Fruit fly (Drosophila melanogaster) whole organism, embryonic: ENCODE results near the gene CG10089.
A peak's percentile ranks its signal among the peaks of the same experiment; 100 is the strongest.

Source experiments
- Atf3 ChIP-seq: fragments of 200-800 bp; sonication (Bioruptor generic); optimal IDR thresholded peaks from 3 replicates; lab custom pipeline; 2016; ENCODE audit warnings: missing biosample characterization, missing genetic modification characterization
- Bgb ChIP-seq: fragments of 200-800 bp; sonication (Bioruptor generic); IDR thresholded peaks from 2 replicates; pipeline ENCODE4 v1.3.6; 2022; ENCODE audit warnings: missing biosample characterization, missing genetic modification characterization; ENCODE audit not compliant: partially characterized antibody
- CG10462 ChIP-seq: fragments of 200-800 bp; sonication (Bioruptor generic); optimal IDR thresholded peaks from 2 replicates; lab custom pipeline; 2016; ENCODE audit warnings: missing biosample characterization, missing genetic modification characterization
- CG13287 ChIP-seq: fragments of 200-800 bp; sonication (Bioruptor generic); IDR thresholded peaks from 2 replicates; pipeline ENCODE4 v1.3.6; 2022; ENCODE audit warnings: missing biosample characterization, missing genetic modification characterization; ENCODE audit not compliant: partially characterized antibody
- CG15011 ChIP-seq: fragments of 200-800 bp; sonication (Bioruptor generic); optimal IDR thresholded peaks from 3 replicates; lab custom pipeline; 2018; ENCODE audit warnings: missing biosample characterization, mild to moderate bottlenecking, missing genetic modification characterization
- CG15269 ChIP-seq: fragments of 200-800 bp; sonication (Bioruptor generic); optimal IDR thresholded peaks from 2 replicates; lab custom pipeline; 2018; ENCODE audit warnings: missing biosample characterization, mild to moderate bottlenecking, missing genetic modification characterization, moderate library complexity
- CG1529 ChIP-seq: fragments of 200-800 bp; sonication (Bioruptor generic); optimal IDR thresholded peaks from 3 replicates; lab custom pipeline; 2018; ENCODE audit warnings: missing biosample characterization, missing genetic modification characterization
- CG17359 ChIP-seq: fragments of 200-800 bp; sonication (Bioruptor generic); optimal IDR thresholded peaks from 3 replicates; lab custom pipeline; 2018; ENCODE audit warnings: missing biosample characterization, mild to moderate bottlenecking, missing genetic modification characterization, moderate library complexity
- CG1832 ChIP-seq: fragments of 200-800 bp; sonication (Bioruptor generic); optimal IDR thresholded peaks from 2 replicates; lab custom pipeline; 2017; ENCODE audit warnings: missing biosample characterization, mild to moderate bottlenecking, missing genetic modification characterization, inconsistent platforms
- CG18476 ChIP-seq: fragments of 200-800 bp; sonication (Bioruptor generic); optimal IDR thresholded peaks from 2 replicates; lab custom pipeline; 2016; ENCODE audit warnings: missing biosample characterization, mild to moderate bottlenecking, missing genetic modification characterization
- CG2199 ChIP-seq: fragments of 200-800 bp; sonication (Bioruptor generic); IDR thresholded peaks from 3 replicates; pipeline ENCODE4 v1.3.6; 2022; ENCODE audit warnings: missing biosample characterization, missing genetic modification characterization
- CG30431 ChIP-seq: fragments of 200-800 bp; sonication (Bioruptor generic); optimal IDR thresholded peaks from 2 replicates; lab custom pipeline; 2017; ENCODE audit warnings: missing biosample characterization, missing genetic modification characterization
- CG33213 ChIP-seq: fragments of 200-800 bp; sonication (Bioruptor generic); optimal IDR thresholded peaks from 3 replicates; lab custom pipeline; 2016; ENCODE audit warnings: missing biosample characterization, missing genetic modification characterization
- CG42726 ChIP-seq: fragments of 200-800 bp; sonication (Bioruptor generic); IDR thresholded peaks from 2 replicates; pipeline ENCODE4 v1.3.6; 2022; ENCODE audit warnings: missing biosample characterization, missing genetic modification characterization; ENCODE audit not compliant: partially characterized antibody
- CG4328 ChIP-seq: fragments of 200-800 bp; sonication (Bioruptor generic); optimal IDR thresholded peaks from 3 replicates; lab custom pipeline; 2017; ENCODE audit warnings: missing biosample characterization, missing genetic modification reagents, missing genetic modification characterization
- CG6272 ChIP-seq: fragments of 200-800 bp; sonication (Bioruptor generic); IDR thresholded peaks from 2 replicates; pipeline ENCODE4 v1.3.6; 2022; ENCODE audit warnings: missing biosample characterization, missing genetic modification characterization
- CG6791 ChIP-seq: fragments of 200-800 bp; sonication (Bioruptor generic); IDR thresholded peaks from 3 replicates; pipeline ENCODE4 v1.3.6; 2022; ENCODE audit warnings: missing biosample characterization, missing genetic modification characterization; ENCODE audit not compliant: partially characterized antibody
- CG6854 ChIP-seq: fragments of 200-800 bp; sonication (Bioruptor generic); optimal IDR thresholded peaks from 3 replicates; lab custom pipeline; 2017; ENCODE audit warnings: missing biosample characterization, mild to moderate bottlenecking, missing genetic modification characterization
- CG7928 ChIP-seq: fragments of 200-800 bp; sonication (Bioruptor generic); optimal IDR thresholded peaks from 2 replicates; lab custom pipeline; 2017; ENCODE audit warnings: missing biosample characterization, mild to moderate bottlenecking, missing genetic modification characterization
- CG8281 ChIP-seq: fragments of 200-800 bp; sonication (Bioruptor generic); optimal IDR thresholded peaks from 2 replicates; lab custom pipeline; 2018; ENCODE audit warnings: missing biosample characterization, mild to moderate bottlenecking, missing genetic modification characterization, moderate library complexity
- CG8924 ChIP-seq: fragments of 200-800 bp; optimal IDR thresholded peaks from 3 replicates; lab custom pipeline; 2019; ENCODE audit warnings: missing biosample characterization, mild to moderate bottlenecking, missing genetic modification characterization, moderate library complexity
- Deaf1 ChIP-seq: fragments of 200-800 bp; optimal IDR thresholded peaks from 3 replicates; lab custom pipeline; 2019; ENCODE audit warnings: missing biosample characterization, mild to moderate bottlenecking, missing genetic modification characterization, moderate library complexity
- Dp ChIP-seq: fragments of 200-800 bp; sonication (Bioruptor generic); optimal IDR thresholded peaks from 2 replicates; lab custom pipeline; 2018; ENCODE audit warnings: missing biosample characterization, mild to moderate bottlenecking, missing genetic modification characterization, moderate library complexity
- Drgx ChIP-seq: fragments of 200-800 bp; sonication (Bioruptor generic); IDR thresholded peaks from 2 replicates; pipeline ENCODE4 v1.3.6; 2022; ENCODE audit warnings: missing biosample characterization, missing genetic modification characterization
- E2f2 ChIP-seq: fragments of 200-800 bp; sonication (Bioruptor generic); IDR thresholded peaks from 2 replicates; pipeline ENCODE4 v1.3.6; 2022; ENCODE audit warnings: missing biosample characterization, missing genetic modification characterization
- Hand ChIP-seq: fragments of 200-800 bp; sonication (Bioruptor generic); optimal IDR thresholded peaks from 2 replicates; lab custom pipeline; 2017; ENCODE audit warnings: mild to moderate bottlenecking, missing biosample characterization, missing genetic modification reagents, missing genetic modification characterization
- Hmr ChIP-seq: fragments of 200-800 bp; sonication (Bioruptor generic); optimal IDR thresholded peaks from 3 replicates; lab custom pipeline; 2017; ENCODE audit warnings: mild to moderate bottlenecking, missing biosample characterization, missing genetic modification reagents, missing genetic modification characterization
- Hr3 ChIP-seq: fragments of 200-800 bp; sonication (Bioruptor generic); optimal IDR thresholded peaks from 3 replicates; lab custom pipeline; 2016; ENCODE audit warnings: missing biosample characterization, missing genetic modification characterization
- Hr78 ChIP-seq, 2 experiments: fragments of 200-800 bp in 1 of 2; fragments of >200 bp in 1 of 2; sonication (Bioruptor generic) in 1 of 2; optimal IDR thresholded peaks; 2 replicates each; lab custom pipeline; 2017 to 2019; ENCODE audit warnings: missing biosample characterization in 2 of 2, missing genetic modification characterization in 2 of 2, mild to moderate bottlenecking in 1 of 2, moderate library complexity in 1 of 2
- Max ChIP-seq: fragments of 200-800 bp; sonication (Bioruptor generic); optimal IDR thresholded peaks from 2 replicates; lab custom pipeline; 2016; ENCODE audit warnings: missing biosample characterization, mild to moderate bottlenecking, missing genetic modification characterization
- NFAT ChIP-seq: fragments of 200-800 bp; sonication (Bioruptor generic); IDR thresholded peaks from 2 replicates; pipeline ENCODE4 v1.3.6; 2022; ENCODE audit warnings: missing biosample characterization, missing genetic modification characterization
- Side ChIP-seq: fragments of 200-800 bp; sonication (Bioruptor generic); optimal IDR thresholded peaks from 2 replicates; lab custom pipeline; 2016; ENCODE audit warnings: missing biosample characterization, missing genetic modification characterization
- abd-A ChIP-seq: fragments of 200-800 bp; sonication (Bioruptor generic); optimal IDR thresholded peaks from 3 replicates; lab custom pipeline; 2019; ENCODE audit warnings: missing biosample characterization, mild to moderate bottlenecking, missing genetic modification characterization, moderate library complexity
- ash1 ChIP-seq: fragments of 200-800 bp; sonication (Bioruptor generic); optimal IDR thresholded peaks from 2 replicates; lab custom pipeline; 2018; ENCODE audit warnings: missing biosample characterization, mild to moderate bottlenecking, missing genetic modification characterization
- chm ChIP-seq: fragments of 200-800 bp; sonication (Bioruptor generic); IDR thresholded peaks from 2 replicates; pipeline ENCODE4 v1.3.6; 2022; ENCODE audit warnings: missing biosample characterization, missing genetic modification characterization
- ci ChIP-seq: fragments of 200-800 bp; sonication (Bioruptor generic); IDR thresholded peaks from 3 replicates; pipeline ENCODE4 v1.3.6; 2022; ENCODE audit warnings: missing biosample characterization, missing genetic modification characterization
- da ChIP-seq: fragments of 200-800 bp; sonication (Bioruptor generic); optimal IDR thresholded peaks from 2 replicates; lab custom pipeline; 2016; ENCODE audit warnings: missing biosample characterization, missing genetic modification characterization
- esg ChIP-seq: fragments of 200-800 bp; sonication (Bioruptor generic); conservative IDR thresholded peaks from 2 replicates; pipeline ENCODE4 v1.3.6; 2022; ENCODE audit warnings: missing biosample characterization, missing genetic modification characterization
- gcm ChIP-seq: fragments of 200-800 bp; sonication (Bioruptor generic); optimal IDR thresholded peaks from 2 replicates; lab custom pipeline; 2019; ENCODE audit warnings: missing biosample characterization, mild to moderate bottlenecking, missing genetic modification characterization, moderate library complexity
- hth ChIP-seq: fragments of >200 bp; optimal IDR thresholded peaks from 2 replicates; lab custom pipeline; 2017; ENCODE audit warnings: inconsistent platforms
- kni ChIP-seq: fragments of 200-800 bp; sonication (Bioruptor generic); optimal IDR thresholded peaks from 3 replicates; lab custom pipeline; 2017; ENCODE audit warnings: mild to moderate bottlenecking, missing biosample characterization, missing genetic modification reagents, missing genetic modification characterization
- lbe ChIP-seq: fragments of 200-800 bp; sonication (Bioruptor generic); optimal IDR thresholded peaks from 2 replicates; lab custom pipeline; 2016; ENCODE audit warnings: missing biosample characterization, mild to moderate bottlenecking, missing genetic modification characterization
- mam ChIP-seq: fragments of 200-800 bp; sonication (Bioruptor generic); optimal IDR thresholded peaks from 3 replicates; lab custom pipeline; 2016; ENCODE audit warnings: missing biosample characterization, missing genetic modification characterization
- mld ChIP-seq: fragments of 200-800 bp; sonication (Bioruptor generic); IDR thresholded peaks from 3 replicates; pipeline ENCODE4 v1.3.6; 2022; ENCODE audit warnings: missing biosample characterization, missing genetic modification characterization; ENCODE audit not compliant: partially characterized antibody
- nau ChIP-seq: fragments of 200-800 bp; sonication (Bioruptor generic); optimal IDR thresholded peaks from 3 replicates; lab custom pipeline; 2017; ENCODE audit warnings: missing biosample characterization, mild to moderate bottlenecking, missing genetic modification characterization, missing genetic modification reagents
- pfk ChIP-seq: fragments of 200-800 bp; sonication (Bioruptor generic); optimal IDR thresholded peaks from 2 replicates; lab custom pipeline; 2018; ENCODE audit warnings: missing biosample characterization, mild to moderate bottlenecking, missing genetic modification characterization, moderate library complexity
- so ChIP-seq: fragments of 200-800 bp; sonication (Bioruptor generic); IDR thresholded peaks from 3 replicates; pipeline ENCODE4 v1.3.6; 2022; ENCODE audit warnings: missing biosample characterization, missing genetic modification characterization
- sug ChIP-seq: fragments of 200-800 bp; optimal IDR thresholded peaks from 2 replicates; lab custom pipeline; 2019; ENCODE audit warnings: missing biosample characterization, mild to moderate bottlenecking, missing genetic modification characterization, moderate library complexity
- vnd ChIP-seq: fragments of 200-800 bp; sonication (Bioruptor generic); IDR thresholded peaks from 3 replicates; pipeline ENCODE4 v1.3.6; 2022; ENCODE audit warnings: missing biosample characterization, missing genetic modification characterization; ENCODE audit not compliant: partially characterized antibody
- wor ChIP-seq: fragments of 200-800 bp; sonication (Bioruptor generic); IDR thresholded peaks from 2 replicates; pipeline ENCODE4 v1.3.6; 2022; ENCODE audit warnings: missing biosample characterization, missing genetic modification characterization
- yki ChIP-seq: fragments of >200 bp; optimal IDR thresholded peaks from 3 replicates; lab custom pipeline; 2018

Gene CG10089

DNA sequence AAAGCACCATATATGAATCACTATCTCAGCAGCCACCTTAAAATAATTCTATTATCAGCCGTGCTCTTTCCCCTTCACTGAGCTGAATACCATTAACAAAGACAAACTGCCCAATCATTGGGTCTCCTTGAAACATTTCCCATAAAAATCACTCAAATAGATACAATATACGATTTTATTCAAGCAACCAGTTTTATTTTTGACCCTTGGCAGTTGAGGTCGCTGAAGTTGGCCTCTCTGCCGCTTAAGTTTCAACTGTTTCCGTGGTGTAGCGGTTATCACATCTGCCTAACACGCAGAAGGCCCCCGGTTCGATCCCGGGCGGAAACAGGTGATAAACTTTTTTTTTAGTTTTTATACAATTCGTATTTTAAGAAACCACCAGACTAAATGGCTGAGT is 41.8 kb downstream of the CG10089 start (continued):
- TF ChIP-seq Drgx (GFP tag; lab: Robert Waterston, UW) (no peak), pfk (GFP tag; lab: Kevin White, UChicago) (no peak), CG15011 (no peak), chm (GFP tag; lab: Robert Waterston, UW) (no peak), Hr3 (GFP tag; lab: Kevin White, UChicago) (no peak), da (no peak), Hand (GFP tag; lab: Kevin White, UChicago) (no peak), Hmr (GFP tag; lab: Kevin White, UChicago) (no peak), CG30431 (GFP tag; lab: Kevin White, UChicago) (no peak), yki (lab: Kevin White, UChicago) (no peak), Max (GFP tag; lab: Kevin White, UChicago) (no peak), esg (GFP tag; lab: Robert Waterston, UW) (no peak), hth (lab: Kevin White, UChicago) (no peak), Deaf1 (tag; lab: Kevin White, UChicago) (no peak), CG15269 (tag; lab: Kevin White, UChicago) (no peak), gcm (peak; percentile 8), CG42726 (GFP tag; lab: Robert Waterston, UW) (peak; percentile 66), CG10462 (no peak), nau (no peak), vnd (GFP tag; lab: Robert Waterston, UW) (peak; percentile 25; the same call in 1 of the 3 replicates), Atf3 (GFP tag; lab: Kevin White, UChicago) (no peak), Side (GFP tag; lab: Kevin White, UChicago) (no peak), CG4328 (GFP tag; lab: Kevin White, UChicago) (no peak), CG8924 (tag; lab: Kevin White, UChicago) (no peak), kni (no peak), CG2199 (GFP tag; lab: Robert Waterston, UW) (0 out of 3 replicates have a peak, but pooled peaks have one; percentile 10), ash1 (no peak), CG33213 (GFP tag; lab: Kevin White, UChicago) (no peak), CG6854 (GFP tag; lab: Kevin White, UChicago) (no peak), CG8281 (tag; lab: Kevin White, UChicago) (no peak), NFAT (GFP tag; lab: Robert Waterston, UW) (no peak), abd-A (tag; lab: Kevin White, UChicago) (peak; percentile 79), CG13287 (GFP tag; lab: Robert Waterston, UW) (no peak), CG1529 (GFP tag; lab: Kevin White, UChicago) (no peak), CG1832 (GFP tag; lab: Kevin White, UChicago) (no peak), CG18476 (GFP tag; lab: Kevin White, UChicago) (no peak), wor (GFP tag; lab: Robert Waterston, UW) (no peak), lbe (GFP tag; lab: Kevin White, UChicago) (no peak), CG17359 (tag; lab: Kevin White, UChicago) (no peak), Bgb (GFP tag; lab: Robert Waterston, UW) (peak; percentile 75), CG6272 (GFP tag; lab: Robert Waterston, UW) (no peak), E2f2 (GFP tag; lab: Robert Waterston, UW) (no peak), Hr78 (GFP tag; optimal IDR thresholded peaks at IDR 0.05; lab: Kevin White, UChicago) (peak in 1 of 2 experiments; percentile 45), mld (peak; percentile 68; the same call in 2 of the 3 replicates), Dp (GFP tag; lab: Kevin White, UChicago) (no peak), CG6791 (GFP tag; lab: Robert Waterston, UW) (peak; percentile 87), ci (GFP tag; lab: Robert Waterston, UW) (0 out of 3 replicates have a peak, but pooled peaks have one; percentile 15), so (GFP tag; lab: Robert Waterston, UW) (no peak), sug (tag; lab: Kevin White, UChicago) (no peak), CG7928 (GFP tag; lab: Kevin White, UChicago) (no peak), mam (GFP tag; lab: Kevin White, UChicago) (no peak)
